Worm (Caenorhabditis elegans) whole organism, L3 larva: ENCODE measurements around the gene srh-56.

Experiments
- R02D3.7 ChIP-seq: fragments of 150-350 bp; optimal IDR thresholded peaks from 2 replicates; lab custom pipeline; 2014; ENCODE audit warnings: missing biosample characterization, missing genetic modification characterization
- ama-1 ChIP-seq: fragments of 150-350 bp; optimal IDR thresholded peaks from 2 replicates; lab custom pipeline; 2018
- ceh-82 ChIP-seq: fragments of 150-350 bp; optimal IDR thresholded peaks from 2 replicates; lab custom pipeline; 2014; ENCODE audit warnings: missing biosample characterization, missing genetic modification characterization
- daf-12 ChIP-seq: fragments of 150-350 bp; optimal IDR thresholded peaks from 2 replicates; lab custom pipeline; 2014; ENCODE audit warnings: missing biosample characterization, missing genetic modification reagents, missing genetic modification characterization
- elt-2 ChIP-seq: sonication (generic microtip); optimal IDR thresholded peaks from 2 replicates; lab custom pipeline; 2016; ENCODE audit warnings: missing genetic modification reagents, mild to moderate bottlenecking, missing genetic modification characterization, missing compliant biosample characterization
- hmg-11 ChIP-seq: sonication (generic microtip); optimal IDR thresholded peaks from 2 replicates; lab custom pipeline; 2016; ENCODE audit warnings: missing genetic modification characterization, missing compliant biosample characterization
- nhr-67 ChIP-seq: fragments of 150-350 bp; optimal IDR thresholded peaks from 2 replicates; lab custom pipeline; 2014; ENCODE audit warnings: missing biosample characterization, missing genetic modification characterization
- pha-4 ChIP-seq: fragments of 150-350 bp; optimal IDR thresholded peaks from 2 replicates; lab custom pipeline; 2014; ENCODE audit warnings: missing biosample characterization, missing genetic modification reagents, missing genetic modification characterization
- unc-62 ChIP-seq: fragments of 150-350 bp; sonication (generic microtip); optimal IDR thresholded peaks from 4 replicates; lab custom pipeline; 2014; ENCODE audit warnings: missing biosample characterization, missing genetic modification reagents, missing genetic modification characterization
- zag-1 ChIP-seq: fragments of 150-350 bp; optimal IDR thresholded peaks from 2 replicates; lab custom pipeline; 2014; ENCODE audit warnings: missing biosample characterization, missing genetic modification characterization

ce11 chrV:2728236-2728635, 43.4 kb upstream of the srh-56 start, which contains the start of gene str-33:
- no peak for TF ChIP-seq nhr-67
- TF ChIP-seq daf-12 (tag; lab: Kevin White, UChicago) = no peak
- no peak for TF ChIP-seq ceh-82
- no peak for TF ChIP-seq zag-1 (tag; lab: Kevin White, UChicago)
- no peak for TF ChIP-seq elt-2 (tag; lab: Kevin White, UChicago)
- no peak for TF ChIP-seq unc-62 (GFP tag; lab: Kevin White, UChicago)
- no peak for TF ChIP-seq R02D3.7
- TF ChIP-seq pha-4 (tag; lab: Kevin White, UChicago) = no peak
- TF ChIP-seq hmg-11 (tag; lab: Kevin White, UChicago) = no peak
- TF ChIP-seq ama-1 (lab: Kevin White, UChicago) = no peak
